Fruit fly (Drosophila melanogaster): ENCODE measurements around the gene msn.

The msn gene

DNA sequence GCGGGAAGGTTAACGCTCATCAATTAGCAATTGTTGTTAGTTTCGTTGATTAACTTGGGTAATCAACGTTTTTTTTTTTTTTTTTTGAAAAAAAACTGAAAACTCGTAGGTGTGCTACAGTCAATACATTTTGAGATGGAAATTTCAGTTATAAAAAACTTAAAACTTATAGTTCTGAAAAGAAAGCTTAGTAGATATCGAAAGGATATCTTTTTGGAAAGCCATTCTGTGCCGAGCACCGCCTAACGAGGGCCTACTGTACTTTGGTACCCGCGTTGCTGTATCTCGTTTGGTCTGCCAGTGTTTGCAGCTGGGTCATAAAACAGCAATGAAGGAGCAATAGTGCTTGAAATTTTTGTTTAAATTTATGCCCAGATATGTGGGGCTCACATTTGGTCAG, 14.4 kb downstream of the msn start (continued):
- TF ChIP-seq acj6 (GFP tag; optimal IDR thresholded peaks at IDR 0.05) = no peak
- TF ChIP-seq Lpt (GFP tag; optimal IDR thresholded peaks at IDR 0.05) = peak; percentile 22
- TF ChIP-seq esn (GFP tag; optimal IDR thresholded peaks at IDR 0.05) = no peak
- no peak for TF ChIP-seq spab (GFP tag; optimal IDR thresholded peaks at IDR 0.05)
- no peak for TF ChIP-seq CG6854 (GFP tag; optimal IDR thresholded peaks at IDR 0.05)
- no peak for TF ChIP-seq Eip75B (GFP tag; optimal IDR thresholded peaks at IDR 0.05)
- TF ChIP-seq CG31627 (GFP tag; optimal IDR thresholded peaks at IDR 0.05) = no peak
- peak; percentile 49 for TF ChIP-seq cyc (GFP tag; optimal IDR thresholded peaks at IDR 0.05)
- peak; percentile 2 for TF ChIP-seq CG8319 (GFP tag; optimal IDR thresholded peaks at IDR 0.05)
- TF ChIP-seq OdsH (GFP tag; optimal IDR thresholded peaks at IDR 0.05) = peak; percentile 53
- no peak for TF ChIP-seq ss (GFP tag; optimal IDR thresholded peaks at IDR 0.05)
- peak in 1 of 2 experiments; percentile 34 for TF ChIP-seq salr (GFP tag; optimal IDR thresholded peaks at IDR 0.05)
- TF ChIP-seq Eip93F (GFP tag; optimal IDR thresholded peaks at IDR 0.05) = no peak
- no peak for TF ChIP-seq Met (GFP tag; optimal IDR thresholded peaks at IDR 0.05)
- no peak for TF ChIP-seq CG1621 (tag; optimal IDR thresholded peaks at IDR 0.05)
- TF ChIP-seq CG15336 (GFP tag; IDR thresholded peaks at IDR 0.05) = peak; percentile 79
- peak; percentile 69 for TF ChIP-seq CG3919 (GFP tag; optimal IDR thresholded peaks at IDR 0.05)
- peak; percentile 62 for TF ChIP-seq Hr4 (GFP tag; optimal IDR thresholded peaks at IDR 0.05)
- TF ChIP-seq lz (GFP tag; optimal IDR thresholded peaks at IDR 0.05) = no peak
- TF ChIP-seq CG16779 (tag; optimal IDR thresholded peaks at IDR 0.05) = no peak
- TF ChIP-seq CG6792 (GFP tag; optimal IDR thresholded peaks at IDR 0.05) = no peak
- TF ChIP-seq CG7368 (GFP tag; optimal IDR thresholded peaks at IDR 0.05) = peak; percentile 32
- no peak for TF ChIP-seq dsx (GFP tag; optimal IDR thresholded peaks at IDR 0.05; ENCODE audit: poor library complexity, severe bottlenecking)

DNA sequence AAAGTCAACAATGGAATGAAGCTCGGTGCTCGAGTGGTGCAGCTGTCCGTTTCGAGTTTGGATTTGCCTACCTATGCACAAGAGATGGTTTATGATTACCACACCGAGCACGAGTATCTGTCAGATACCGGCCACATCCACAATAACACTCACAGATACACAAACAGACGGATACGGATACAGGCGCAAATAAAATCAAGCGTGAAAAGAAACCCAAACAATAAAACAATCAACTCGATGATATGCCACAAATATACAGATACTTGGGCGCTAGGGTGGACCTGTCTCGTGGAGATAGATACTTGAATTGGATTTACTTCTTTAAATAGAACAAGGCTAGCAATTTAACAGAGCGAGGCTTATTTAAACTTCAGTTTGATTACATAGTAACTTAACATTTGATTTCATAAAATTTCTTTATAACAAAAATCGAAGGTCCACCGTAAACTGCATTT, 16.0 kb downstream of the msn start:
- TF ChIP-seq achi (GFP tag; optimal IDR thresholded peaks at IDR 0.05) (peak; percentile 86), CG15336 (GFP tag; IDR thresholded peaks at IDR 0.05) (peak; percentile 90), Smox (GFP tag; optimal IDR thresholded peaks at IDR 0.05) (peak; percentile 86), acj6 (GFP tag; optimal IDR thresholded peaks at IDR 0.05) (peak; percentile 81), svp (GFP tag) (peak; percentile 87), ss (GFP tag; optimal IDR thresholded peaks at IDR 0.05) (peak in 1 of 2 experiments; percentile 50), CG8319 (GFP tag; optimal IDR thresholded peaks at IDR 0.05) (peak; percentile 69), CG11902 (GFP tag; optimal IDR thresholded peaks at IDR 0.05) (peak; percentile 40), CG34406 (GFP tag; optimal IDR thresholded peaks at IDR 0.05) (peak; percentile 87), Eip78C (GFP tag) (peak; percentile 94), CG10631 (GFP tag; optimal IDR thresholded peaks at IDR 0.05) (peak; percentile 72), CG11294 (GFP tag; IDR thresholded peaks at IDR 0.05) (peak; percentile 73), eg (GFP tag; IDR thresholded peaks at IDR 0.05) (peak; percentile 87), Gug (GFP tag; IDR thresholded peaks at IDR 0.05) (peak; percentile 50; the same call in 1 of the 2 replicates), fkh (GFP tag; optimal IDR thresholded peaks at IDR 0.05) (peak; percentile 71), CG6854 (GFP tag; optimal IDR thresholded peaks at IDR 0.05) (no peak), CG9139 (GFP tag; optimal IDR thresholded peaks at IDR 0.05) (peak; percentile 47), Lpt (GFP tag; optimal IDR thresholded peaks at IDR 0.05) (peak; percentile 58), Sox102F (GFP tag; optimal IDR thresholded peaks at IDR 0.05) (peak; percentile 90), pdm3 (GFP tag; optimal IDR thresholded peaks at IDR 0.05) (peak; percentile 86), Hr4 (GFP tag; optimal IDR thresholded peaks at IDR 0.05) (peak; percentile 81), CG7368 (GFP tag; optimal IDR thresholded peaks at IDR 0.05) (peak; percentile 70), topi (GFP tag; optimal IDR thresholded peaks at IDR 0.05) (peak; percentile 81), esn (GFP tag; optimal IDR thresholded peaks at IDR 0.05) (peak; percentile 89), vri (GFP tag; optimal IDR thresholded peaks at IDR 0.05) (peak; percentile 75), Eip93F (GFP tag; optimal IDR thresholded peaks at IDR 0.05) (peak; percentile 72), fd85E (GFP tag; optimal IDR thresholded peaks at IDR 0.05) (peak; percentile 6), CG16779 (tag; optimal IDR thresholded peaks at IDR 0.05) (peak; percentile 44), Hr38 (GFP tag; optimal IDR thresholded peaks at IDR 0.05) (no peak), CG31627 (GFP tag; optimal IDR thresholded peaks at IDR 0.05) (peak; percentile 81), cyc (GFP tag; optimal IDR thresholded peaks at IDR 0.05) (peak; percentile 70), Eip75B (GFP tag; optimal IDR thresholded peaks at IDR 0.05) (peak; percentile 86), CG6792 (GFP tag; optimal IDR thresholded peaks at IDR 0.05) (peak; percentile 82), Hr39 (GFP tag; optimal IDR thresholded peaks at IDR 0.05) (peak; percentile 81), CG10669 (GFP tag; optimal IDR thresholded peaks at IDR 0.05) (peak; percentile 72), Sox14 (GFP tag; optimal IDR thresholded peaks at IDR 0.05) (peak; percentile 83), CG4318 (GFP tag; optimal IDR thresholded peaks at IDR 0.05) (peak; percentile 8), Met (GFP tag; optimal IDR thresholded peaks at IDR 0.05) (peak; percentile 88), net (GFP tag; optimal IDR thresholded peaks at IDR 0.05) (peak; percentile 82), CG6163 (GFP tag; IDR thresholded peaks at IDR 0.05) (peak; percentile 89), Ets96B (tag; optimal IDR thresholded peaks at IDR 0.05) (peak; percentile 75)
